Worm (Caenorhabditis elegans) whole organism, midembryonic: ENCODE measurements around the gene Y116A8C.24.

Experiments
- T22C8.4 ChIP-seq: fragments of 200-800 bp; sonication (Bioruptor generic); IDR thresholded peaks from 2 replicates; pipeline ENCODE4 v1.3.6; 2022; ENCODE audit warnings: missing genetic modification characterization, missing compliant biosample characterization
- cog-1 ChIP-seq: sonication (generic microtip); optimal IDR thresholded peaks from 2 replicates; lab custom pipeline; 2016; ENCODE audit warnings: missing genetic modification characterization, missing compliant biosample characterization
- flt-1 ChIP-seq: fragments of 200-800 bp; sonication (Bioruptor generic); IDR thresholded peaks from 2 replicates; pipeline ENCODE4 v1.3.6; 2022; ENCODE audit warnings: missing genetic modification characterization, missing compliant biosample characterization
- klf-2 ChIP-seq: fragments of 200-800 bp; sonication (Bioruptor generic); conservative IDR thresholded peaks from 2 replicates; pipeline ENCODE4 v1.3.6; 2022; ENCODE audit warnings: missing genetic modification reagents, missing genetic modification characterization, missing compliant biosample characterization
- med-1 ChIP-seq: sonication (generic microtip); optimal IDR thresholded peaks from 2 replicates; lab custom pipeline; 2017; ENCODE audit warnings: missing genetic modification characterization, mild to moderate bottlenecking, missing compliant biosample characterization, antibody characterized with exemption, missing genetic modification reagents; ENCODE audit not compliant: insufficient read depth
- ref-1 ChIP-seq: fragments of 200-800 bp; sonication (Bioruptor generic); conservative IDR thresholded peaks from 2 replicates; pipeline ENCODE4 v1.3.6; 2022; ENCODE audit warnings: missing genetic modification reagents, missing genetic modification characterization, missing compliant biosample characterization
- tab-1 ChIP-seq: fragments of 200-800 bp; sonication (Bioruptor generic); IDR thresholded peaks from 2 replicates; pipeline ENCODE4 v1.3.6; 2022; ENCODE audit warnings: missing genetic modification characterization, missing compliant biosample characterization
- ztf-23 ChIP-seq: fragments of 200-800 bp; sonication (Bioruptor generic); IDR thresholded peaks from 2 replicates; pipeline ENCODE4 v1.3.6; 2022; ENCODE audit warnings: missing genetic modification reagents, missing genetic modification characterization, missing compliant biosample characterization
- ztf-29 ChIP-seq: fragments of 200-800 bp; sonication (Bioruptor generic); IDR thresholded peaks from 2 replicates; pipeline ENCODE4 v1.3.6; 2022; ENCODE audit warnings: missing genetic modification reagents, missing genetic modification characterization, missing compliant biosample characterization

Y116A8C.24 gene

ce11 chrIV:17021042-17021441, 49.6 kb downstream of the Y116A8C.24 start:
- TF ChIP-seq ref-1 (GFP tag; lab: Robert Waterston, UW) = no peak
- no peak for TF ChIP-seq med-1 (GFP tag; lab: Kevin White, UChicago)
- no peak for TF ChIP-seq klf-2 (GFP tag; lab: Robert Waterston, UW)
- TF ChIP-seq flt-1 = no peak
- TF ChIP-seq T22C8.4 (GFP tag; lab: Robert Waterston, UW) = no peak
- no peak for TF ChIP-seq tab-1 (GFP tag; lab: Robert Waterston, UW)
- no peak for TF ChIP-seq ztf-23 (GFP tag; lab: Robert Waterston, UW)
- TF ChIP-seq cog-1 (tag; lab: Kevin White, UChicago) = no peak
- no peak for TF ChIP-seq ztf-29 (GFP tag; lab: Robert Waterston, UW)
